Fruit fly (Drosophila melanogaster) whole organism, embryonic: ENCODE results near the gene Pino.
A peak's percentile ranks its signal among the peaks of the same experiment; 100 is the strongest.

Source experiments
- ATbp ChIP-seq: fragments of 200-800 bp; sonication (Bioruptor generic); optimal IDR thresholded peaks from 2 replicates; lab custom pipeline; 2017; ENCODE audit warnings: missing biosample characterization, mild to moderate bottlenecking, missing genetic modification characterization, missing genetic modification reagents
- Antp ChIP-seq: fragments of 200-800 bp; sonication (Bioruptor generic); optimal IDR thresholded peaks from 3 replicates; lab custom pipeline; 2016; ENCODE audit warnings: missing biosample characterization, missing genetic modification characterization
- B-H2 ChIP-seq: fragments of 200-800 bp; sonication (Bioruptor generic); optimal IDR thresholded peaks from 2 replicates; lab custom pipeline; 2018; ENCODE audit warnings: missing biosample characterization, mild to moderate bottlenecking, missing genetic modification characterization
- CG10267 ChIP-seq: fragments of 200-800 bp; sonication (Bioruptor generic); optimal IDR thresholded peaks from 2 replicates; lab custom pipeline; 2018; ENCODE audit warnings: missing biosample characterization, mild to moderate bottlenecking, missing genetic modification characterization, moderate library complexity
- CG11398 ChIP-seq: fragments of 200-800 bp; sonication (Bioruptor generic); optimal IDR thresholded peaks from 2 replicates; lab custom pipeline; 2016; ENCODE audit warnings: missing biosample characterization, missing genetic modification characterization
- CG15601 ChIP-seq: fragments of 200-800 bp; sonication (Bioruptor generic); optimal IDR thresholded peaks from 3 replicates; lab custom pipeline; 2019; ENCODE audit warnings: missing biosample characterization, mild to moderate bottlenecking, missing genetic modification characterization, moderate library complexity
- CG17385 ChIP-seq: fragments of 200-800 bp; sonication (Bioruptor generic); optimal IDR thresholded peaks from 3 replicates; lab custom pipeline; 2018; ENCODE audit warnings: missing biosample characterization, mild to moderate bottlenecking, missing genetic modification characterization
- CG17829 ChIP-seq: fragments of 200-800 bp; optimal IDR thresholded peaks from 2 replicates; lab custom pipeline; 2019; ENCODE audit warnings: missing biosample characterization, mild to moderate bottlenecking, missing genetic modification characterization, moderate library complexity
- CG18764 ChIP-seq: fragments of 200-800 bp; sonication (Bioruptor generic); optimal IDR thresholded peaks from 3 replicates; lab custom pipeline; 2016; ENCODE audit warnings: missing biosample characterization, missing genetic modification characterization
- CG2129 ChIP-seq: fragments of 200-800 bp; sonication (Bioruptor generic); IDR thresholded peaks from 2 replicates; pipeline ENCODE4 v1.3.6; 2022; ENCODE audit warnings: missing biosample characterization, missing genetic modification characterization; ENCODE audit not compliant: partially characterized antibody
- CG32767 ChIP-seq: fragments of 200-800 bp; sonication (Bioruptor generic); IDR thresholded peaks from 2 replicates; pipeline ENCODE4 v1.3.6; 2022; ENCODE audit warnings: missing biosample characterization, missing genetic modification characterization
- CG34422 ChIP-seq: fragments of 200-800 bp; sonication (Bioruptor generic); IDR thresholded peaks from 3 replicates; pipeline ENCODE4 v1.3.6; 2022; ENCODE audit warnings: missing biosample characterization, missing genetic modification characterization
- CG3838 ChIP-seq: fragments of 200-800 bp; sonication (Bioruptor generic); optimal IDR thresholded peaks from 3 replicates; lab custom pipeline; 2016; ENCODE audit warnings: missing biosample characterization, missing genetic modification characterization
- CG42726 ChIP-seq: fragments of 200-800 bp; sonication (Bioruptor generic); IDR thresholded peaks from 2 replicates; pipeline ENCODE4 v1.3.6; 2022; ENCODE audit warnings: missing biosample characterization, missing genetic modification characterization; ENCODE audit not compliant: partially characterized antibody
- CG4282 ChIP-seq: fragments of 200-800 bp; sonication (Bioruptor generic); optimal IDR thresholded peaks from 2 replicates; lab custom pipeline; 2016; ENCODE audit warnings: missing biosample characterization, missing genetic modification characterization
- CG4360 ChIP-seq: fragments of 200-800 bp; sonication (Bioruptor generic); IDR thresholded peaks from 2 replicates; pipeline ENCODE4 v1.3.6; 2022; ENCODE audit warnings: missing biosample characterization, missing genetic modification characterization
- CG4617 ChIP-seq: fragments of 200-800 bp; sonication (Bioruptor generic); optimal IDR thresholded peaks from 3 replicates; lab custom pipeline; 2016; ENCODE audit warnings: missing biosample characterization, missing genetic modification characterization, borderline replicate concordance
- CG6791 ChIP-seq: fragments of 200-800 bp; sonication (Bioruptor generic); IDR thresholded peaks from 3 replicates; pipeline ENCODE4 v1.3.6; 2022; ENCODE audit warnings: missing biosample characterization, missing genetic modification characterization; ENCODE audit not compliant: partially characterized antibody
- CG8388 ChIP-seq: fragments of 200-800 bp; sonication (Bioruptor generic); optimal IDR thresholded peaks from 2 replicates; lab custom pipeline; 2019; ENCODE audit warnings: missing biosample characterization, mild to moderate bottlenecking, missing genetic modification characterization, moderate library complexity
- CG9215 ChIP-seq: fragments of 200-800 bp; sonication (Bioruptor generic); IDR thresholded peaks from 2 replicates; pipeline ENCODE4 v1.3.6; 2022; ENCODE audit warnings: missing biosample characterization, missing genetic modification characterization
- D19B ChIP-seq: fragments of 200-800 bp; sonication (Bioruptor generic); optimal IDR thresholded peaks from 2 replicates; lab custom pipeline; 2017; ENCODE audit warnings: missing biosample characterization, mild to moderate bottlenecking, missing genetic modification characterization
- Dip2 ChIP-seq: fragments of 200-800 bp; sonication (Bioruptor generic); IDR thresholded peaks from 2 replicates; pipeline ENCODE4 v1.3.6; 2022; ENCODE audit warnings: missing biosample characterization, missing genetic modification characterization
- Gsc ChIP-seq: fragments of 200-800 bp; sonication (Bioruptor generic); IDR thresholded peaks from 2 replicates; pipeline ENCODE4 v1.3.6; 2022; ENCODE audit warnings: missing biosample characterization, missing genetic modification characterization
- HLH4C ChIP-seq: fragments of 200-800 bp; sonication (Bioruptor generic); IDR thresholded peaks from 3 replicates; pipeline ENCODE4 v1.3.6; 2022; ENCODE audit warnings: missing biosample characterization, missing genetic modification characterization; ENCODE audit not compliant: partially characterized antibody
- Hr39 ChIP-seq: fragments of >200 bp; optimal IDR thresholded peaks from 2 replicates; lab custom pipeline; 2017
- Hr78 ChIP-seq, 2 experiments: fragments of 200-800 bp in 1 of 2; fragments of >200 bp in 1 of 2; sonication (Bioruptor generic) in 1 of 2; optimal IDR thresholded peaks; 2 replicates each; lab custom pipeline; 2017 to 2019; ENCODE audit warnings: missing biosample characterization in 2 of 2, missing genetic modification characterization in 2 of 2, mild to moderate bottlenecking in 1 of 2, moderate library complexity in 1 of 2
- Hsf ChIP-seq: fragments of 200-800 bp; sonication (Bioruptor generic); optimal IDR thresholded peaks from 3 replicates; lab custom pipeline; 2016; ENCODE audit warnings: missing biosample characterization, missing genetic modification characterization
- NK7.1 ChIP-seq: fragments of 200-800 bp; sonication (Bioruptor generic); optimal IDR thresholded peaks from 3 replicates; lab custom pipeline; 2016; ENCODE audit warnings: missing biosample characterization, missing genetic modification characterization
- Nf-YC ChIP-seq: fragments of 200-800 bp; optimal IDR thresholded peaks from 3 replicates; lab custom pipeline; 2019; ENCODE audit warnings: missing biosample characterization, mild to moderate bottlenecking, missing genetic modification characterization, moderate library complexity
- Scr ChIP-seq: fragments of 200-800 bp; sonication (Bioruptor generic); IDR thresholded peaks from 2 replicates; pipeline ENCODE4 v1.3.6; 2022; ENCODE audit warnings: missing biosample characterization, missing genetic modification characterization; ENCODE audit not compliant: partially characterized antibody
- Sin3A ChIP-seq: fragments of >200 bp; optimal IDR thresholded peaks from 2 replicates; lab custom pipeline; 2018
- Six4 ChIP-seq: fragments of 200-800 bp; sonication (Bioruptor generic); optimal IDR thresholded peaks from 2 replicates; lab custom pipeline; 2016; ENCODE audit warnings: missing biosample characterization, missing genetic modification characterization
- Trl ChIP-seq, 3 experiments: fragments of >200 bp in 2 of 3; fragments of 200-800 bp in 1 of 3; sonication (Bioruptor generic) in 1 of 3; optimal IDR thresholded peaks; 2 replicates in 1 of 3; 3 replicates in 2 of 3; lab custom pipeline; 2016 to 2017; ENCODE audit warnings: missing biosample characterization in 1 of 3, missing genetic modification characterization in 1 of 3
- ab ChIP-seq: fragments of 200-800 bp; sonication (Bioruptor generic); optimal IDR thresholded peaks from 2 replicates; lab custom pipeline; 2016; ENCODE audit warnings: missing biosample characterization, missing genetic modification characterization
- al ChIP-seq: fragments of 200-800 bp; sonication (Bioruptor generic); IDR thresholded peaks from 2 replicates; pipeline ENCODE4 v1.3.6; 2022; ENCODE audit warnings: missing biosample characterization, missing genetic modification characterization
- cwo ChIP-seq: fragments of 200-800 bp; sonication (Bioruptor generic); optimal IDR thresholded peaks from 3 replicates; lab custom pipeline; 2017; ENCODE audit warnings: missing biosample characterization, missing genetic modification characterization, mild to moderate bottlenecking, moderate library complexity, missing genetic modification reagents
- dm ChIP-seq: fragments of 200-800 bp; sonication (Bioruptor generic); optimal IDR thresholded peaks from 3 replicates; lab custom pipeline; 2016; ENCODE audit warnings: missing biosample characterization, missing genetic modification characterization
- fd3F ChIP-seq: fragments of 200-800 bp; sonication (Bioruptor generic); optimal IDR thresholded peaks from 2 replicates; lab custom pipeline; 2018; ENCODE audit warnings: missing biosample characterization, mild to moderate bottlenecking, missing genetic modification characterization, moderate library complexity
- fd96Cb ChIP-seq: fragments of 200-800 bp; sonication (Bioruptor generic); optimal IDR thresholded peaks from 2 replicates; lab custom pipeline; 2018; ENCODE audit warnings: missing biosample characterization, mild to moderate bottlenecking, missing genetic modification characterization, moderate library complexity
- ind ChIP-seq: fragments of 200-800 bp; sonication (Bioruptor generic); optimal IDR thresholded peaks from 3 replicates; lab custom pipeline; 2016; ENCODE audit warnings: missing biosample characterization, missing genetic modification characterization
- kni ChIP-seq: fragments of 200-800 bp; sonication (Bioruptor generic); optimal IDR thresholded peaks from 3 replicates; lab custom pipeline; 2017; ENCODE audit warnings: mild to moderate bottlenecking, missing biosample characterization, missing genetic modification reagents, missing genetic modification characterization
- lbe ChIP-seq: fragments of 200-800 bp; sonication (Bioruptor generic); optimal IDR thresholded peaks from 2 replicates; lab custom pipeline; 2016; ENCODE audit warnings: missing biosample characterization, mild to moderate bottlenecking, missing genetic modification characterization
- mam ChIP-seq: fragments of 200-800 bp; sonication (Bioruptor generic); optimal IDR thresholded peaks from 3 replicates; lab custom pipeline; 2016; ENCODE audit warnings: missing biosample characterization, missing genetic modification characterization
- odd ChIP-seq: fragments of 200-800 bp; sonication (Bioruptor generic); optimal IDR thresholded peaks from 2 replicates; lab custom pipeline; 2017; ENCODE audit warnings: missing biosample characterization, mild to moderate bottlenecking, missing genetic modification characterization
- p53 ChIP-seq: fragments of 200-800 bp; sonication (Bioruptor generic); optimal IDR thresholded peaks from 2 replicates; lab custom pipeline; 2016; ENCODE audit warnings: missing biosample characterization, missing genetic modification characterization
- pum ChIP-seq: fragments of 200-800 bp; sonication (Bioruptor generic); optimal IDR thresholded peaks from 2 replicates; lab custom pipeline; 2016; ENCODE audit warnings: missing biosample characterization, missing genetic modification characterization
- slbo ChIP-seq: fragments of 200-800 bp; sonication (Bioruptor generic); IDR thresholded peaks from 2 replicates; pipeline ENCODE4 v1.3.6; 2022; ENCODE audit warnings: missing biosample characterization, missing genetic modification characterization
- ssp ChIP-seq: fragments of 200-800 bp; sonication (Bioruptor generic); IDR thresholded peaks from 2 replicates; pipeline ENCODE4 v1.3.6; 2022; ENCODE audit warnings: missing biosample characterization, missing genetic modification characterization
- tna ChIP-seq: fragments of 200-800 bp; sonication (Bioruptor generic); IDR thresholded peaks from 2 replicates; pipeline ENCODE4 v1.3.6; 2022; ENCODE audit warnings: missing biosample characterization, missing genetic modification characterization; ENCODE audit not compliant: partially characterized antibody
- trem ChIP-seq: fragments of 200-800 bp; optimal IDR thresholded peaks from 3 replicates; lab custom pipeline; 2019; ENCODE audit warnings: missing biosample characterization, mild to moderate bottlenecking, missing genetic modification characterization, moderate library complexity
- vfl ChIP-seq: fragments of 200-800 bp; sonication (Bioruptor generic); optimal IDR thresholded peaks from 2 replicates; lab custom pipeline; 2016; ENCODE audit warnings: missing biosample characterization, missing genetic modification characterization

Pino gene

DNA sequence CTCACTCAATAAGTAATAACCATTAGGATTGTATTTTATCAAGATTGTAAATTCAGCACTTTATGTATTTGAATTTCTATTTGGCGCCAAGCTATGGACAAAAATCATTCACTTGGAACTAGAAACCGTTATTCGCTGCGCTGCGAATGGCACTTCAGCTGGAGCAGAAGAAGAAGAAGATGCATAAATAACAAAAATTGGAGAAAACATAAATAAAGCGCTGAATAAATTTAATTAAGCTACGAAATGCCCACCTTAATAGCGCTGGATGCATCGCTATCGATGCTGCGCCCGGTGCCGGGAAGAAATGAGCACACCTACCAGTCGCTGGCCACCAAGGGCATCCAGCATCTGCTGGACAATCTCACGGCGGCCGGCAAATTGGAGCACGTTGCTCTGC is 35.5 kb upstream of the Pino start, which contains the start of gene IntS14 (continued):
- TF ChIP-seq ssp (GFP tag; lab: Robert Waterston, UW) (no peak), CG11398 (GFP tag; lab: Kevin White, UChicago) (no peak), fd3F (no peak), ab (GFP tag; lab: Kevin White, UChicago) (no peak), Nf-YC (tag; lab: Kevin White, UChicago) (no peak), cwo (GFP tag; lab: Kevin White, UChicago) (no peak), HLH4C (GFP tag; lab: Robert Waterston, UW) (no peak), kni (peak; percentile 3), tna (GFP tag; lab: Robert Waterston, UW) (no peak), CG17385 (GFP tag; lab: Kevin White, UChicago) (peak; percentile 97), CG32767 (GFP tag; lab: Robert Waterston, UW) (no peak), CG15601 (tag; lab: Kevin White, UChicago) (no peak), p53 (GFP tag; lab: Kevin White, UChicago) (no peak), al (GFP tag; lab: Robert Waterston, UW) (no peak), Antp (no peak), CG10267 (peak; percentile 37), CG4360 (no peak), odd (GFP tag; lab: Kevin White, UChicago) (no peak), D19B (no peak), CG18764 (GFP tag; lab: Kevin White, UChicago) (no peak), Six4 (no peak), CG6791 (GFP tag; lab: Robert Waterston, UW) (0 out of 3 replicates have a peak, but pooled peaks have one; percentile 23), vfl (GFP tag; lab: Kevin White, UChicago) (no peak), CG2129 (GFP tag; lab: Robert Waterston, UW) (no peak), Hr39 (lab: Kevin White, UChicago) (no peak), NK7.1 (no peak), CG3838 (GFP tag; lab: Kevin White, UChicago) (no peak), Gsc (GFP tag; lab: Robert Waterston, UW) (no peak), Dip2 (GFP tag; lab: Robert Waterston, UW) (no peak), Trl (optimal IDR thresholded peaks at IDR 0.05; lab: Kevin White, UChicago) (no peak), Trl (GFP tag; optimal IDR thresholded peaks at IDR 0.05; lab: Kevin White, UChicago) (no peak), ind (no peak), fd96Cb (tag; lab: Kevin White, UChicago) (no peak), trem (peak; percentile 0), CG17829 (no peak), CG42726 (0 out of 2 replicates have a peak, but pooled peaks have one; percentile 5), pum (GFP tag; lab: Kevin White, UChicago) (no peak), CG34422 (GFP tag; lab: Robert Waterston, UW) (peak; percentile 62; the same call in 1 of the 3 replicates), Hr78 (GFP tag; optimal IDR thresholded peaks at IDR 0.05; lab: Kevin White, UChicago) (no peak), Sin3A (peak; percentile 38), dm (GFP tag; lab: Kevin White, UChicago) (no peak), mam (no peak), CG4617 (GFP tag; lab: Kevin White, UChicago) (peak; percentile 54), ATbp (GFP tag; lab: Kevin White, UChicago) (no peak), B-H2 (no peak), Hsf (GFP tag; lab: Kevin White, UChicago) (no peak), slbo (GFP tag; lab: Robert Waterston, UW) (no peak), Scr (peak; percentile 29; the same call in 1 of the 2 replicates), CG4282 (GFP tag; lab: Kevin White, UChicago) (no peak), lbe (no peak), CG9215 (GFP tag; lab: Robert Waterston, UW) (no peak), CG8388 (GFP tag; lab: Kevin White, UChicago) (no peak)
